Fruit fly (Drosophila melanogaster) whole organism: ENCODE results near the gene RhoGEF3.

ENCODE experiments used
- CG8478 ChIP-seq: fragments of >200 bp; optimal IDR thresholded peaks from 2 replicates; lab custom pipeline; 2018; ENCODE audit warnings: inconsistent platforms
- Dll ChIP-seq: fragments of >200 bp; optimal IDR thresholded peaks from 2 replicates; lab custom pipeline; 2017
- EcR ChIP-seq, 2 experiments: fragments of >200 bp; optimal IDR thresholded peaks; 2 replicates each; lab custom pipeline; 2017; ENCODE audit warnings: missing biosample characterization in 2 of 2, missing genetic modification characterization in 2 of 2, missing genetic modification reagents in 2 of 2
- pan ChIP-seq: fragments of >200 bp; optimal IDR thresholded peaks from 2 replicates; lab custom pipeline; 2017
- psq ChIP-seq: fragments of >200 bp; optimal IDR thresholded peaks from 2 replicates; lab custom pipeline; 2017
- usp ChIP-seq: fragments of >200 bp; optimal IDR thresholded peaks from 2 replicates; lab custom pipeline; 2017; ENCODE audit warnings: missing biosample characterization, missing genetic modification characterization, mixed read lengths

DNA sequence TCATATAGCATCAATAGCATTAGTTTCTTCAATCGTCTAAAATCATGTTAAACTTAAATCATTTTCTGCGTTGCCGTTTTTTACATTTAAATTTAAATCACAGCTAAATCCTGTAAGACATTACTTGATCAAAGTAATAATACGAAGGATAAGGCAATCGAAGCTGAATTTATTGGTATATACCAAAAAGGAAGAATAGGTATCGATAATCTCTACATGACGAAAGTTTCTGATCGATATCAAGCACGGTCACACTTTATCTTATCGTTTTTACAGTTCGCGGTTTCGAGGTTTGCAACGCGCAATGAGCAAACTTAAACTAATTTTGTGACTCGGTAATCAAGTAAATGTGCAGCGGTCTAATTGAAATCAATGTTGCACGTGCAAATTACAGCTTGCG lies 50.6 kb downstream of the RhoGEF3 start, which contains the start of the genes Atac3 and Ptpmeg:
- no peak for TF ChIP-seq psq (lab: Kevin White, UChicago)
- TF ChIP-seq pan (lab: Kevin White, UChicago): no peak
- no peak for TF ChIP-seq Dll
- TF ChIP-seq CG8478 (lab: Kevin White, UChicago): no peak
- TF ChIP-seq usp (GFP tag; lab: Kevin White, UChicago): no peak
- TF ChIP-seq EcR (GFP tag; optimal IDR thresholded peaks at IDR 0.05; lab: Kevin White, UChicago): no peak
